Worm (Caenorhabditis elegans): ENCODE measurements around the gene F14F3.5.

The F14F3.5 gene

ce11 chrX:10505193-10505592, 23.8 kb downstream of the F14F3.5 start:
- peak; percentile 95 for TF ChIP-seq nfya-1 (tag; optimal IDR thresholded peaks at IDR 0.05; ENCODE audit: insufficient read depth)
- TF ChIP-seq snpc-4 (tag; optimal IDR thresholded peaks at IDR 0.05), result no peak

- no peak for TF ChIP-seq nfya-1 (tag; optimal IDR thresholded peaks at IDR 0.05; ENCODE audit: insufficient read depth)
- TF ChIP-seq nhr-43 (tag; optimal IDR thresholded peaks at IDR 0.05; ENCODE audit: poor library complexity, severe bottlenecking), result no peak
- TF ChIP-seq lin-15B (tag; optimal IDR thresholded peaks at IDR 0.05), result no peak
- no peak for TF ChIP-seq nhr-25 (tag; optimal IDR thresholded peaks at IDR 0.05)
- no peak for TF ChIP-seq ceh-28 (tag; optimal IDR thresholded peaks at IDR 0.05)
- TF ChIP-seq nhr-28 (tag; optimal IDR thresholded peaks at IDR 0.05), result no peak
- TF ChIP-seq ama-1 (optimal IDR thresholded peaks at IDR 0.05), result no peak
- no peak for TF ChIP-seq egl-27 (tag; optimal IDR thresholded peaks at IDR 0.05)
- TF ChIP-seq lin-39 (tag; optimal IDR thresholded peaks at IDR 0.05), result no peak
- no peak for TF ChIP-seq aly-2 (tag; optimal IDR thresholded peaks at IDR 0.05)
- TF ChIP-seq mml-1 (tag; optimal IDR thresholded peaks at IDR 0.05), result no peak
- TF ChIP-seq elt-1 (tag; optimal IDR thresholded peaks at IDR 0.05), result no peak
- no peak for TF ChIP-seq nhr-23 (tag; optimal IDR thresholded peaks at IDR 0.05)
- no peak for TF ChIP-seq tbx-2 (tag; optimal IDR thresholded peaks at IDR 0.05)
- no peak for TF ChIP-seq nhr-237 (tag; optimal IDR thresholded peaks at IDR 0.05)
- TF ChIP-seq ZK546.5 (tag; optimal IDR thresholded peaks at IDR 0.05), result no peak
- no peak for TF ChIP-seq ztf-11 (tag; optimal IDR thresholded peaks at IDR 0.05)
- TF ChIP-seq zag-1 (tag; optimal IDR thresholded peaks at IDR 0.05), result no peak
- no peak for TF ChIP-seq nhr-67 (tag; optimal IDR thresholded peaks at IDR 0.05)
Observed at ce11 chrX:10503393-10503792, 25.6 kb downstream of the F14F3.5 start.

ce11 chrX:10499590-10499989, 29.4 kb downstream of the F14F3.5 start, which contains the start of gene vab-3:
TSS of gene vab-3 (plus strand) at chrX:10499890.
- TF ChIP-seq daf-12 (tag; optimal IDR thresholded peaks at IDR 0.05) (no peak), nfya-1 (tag; optimal IDR thresholded peaks at IDR 0.05; ENCODE audit: insufficient read depth) (peak; percentile 12)

- TF ChIP-seq ceh-82 (tag; optimal IDR thresholded peaks at IDR 0.05) (no peak), lsy-12 (tag; optimal IDR thresholded peaks at IDR 0.05) (no peak), hmg-11 (tag; optimal IDR thresholded peaks at IDR 0.05) (no peak), eor-1 (tag; optimal IDR thresholded peaks at IDR 0.05) (no peak), mml-1 (tag; optimal IDR thresholded peaks at IDR 0.05) (no peak), pha-4 (tag; optimal IDR thresholded peaks at IDR 0.05) (no peak), elt-2 (tag; optimal IDR thresholded peaks at IDR 0.05) (no peak), jun-1 (tag; optimal IDR thresholded peaks at IDR 0.05) (no peak)
Observed at ce11 chrX:10491875-10492523, 37.0 kb downstream of the F14F3.5 start.

DNA sequence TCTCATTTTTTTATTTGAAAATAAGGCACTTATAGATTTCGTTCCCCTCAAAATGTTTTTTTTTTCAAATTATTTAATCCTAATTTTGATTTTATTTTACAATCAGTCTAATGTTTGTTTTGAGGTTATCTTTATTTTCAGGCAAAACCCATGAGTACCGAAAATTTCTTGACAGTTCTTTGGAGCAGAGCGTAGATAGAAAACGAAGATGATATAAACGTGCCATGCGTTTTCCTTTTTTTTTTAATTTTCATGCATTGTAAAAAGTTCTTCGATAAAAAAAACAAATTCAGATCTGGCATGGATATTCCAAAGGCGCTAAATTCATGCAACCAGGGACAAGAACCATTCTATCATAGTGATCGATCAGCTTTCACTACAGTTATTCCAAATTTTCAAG, 38.0 kb downstream of the F14F3.5 start, which contains the start of gene C33D3.5:
Gene C33D3.5 (plus strand): TSS at position 301 of the 400 bp plus-strand sequence.
- TF ChIP-seq ceh-82 (tag; optimal IDR thresholded peaks at IDR 0.05) (no peak), pha-4 (tag; optimal IDR thresholded peaks at IDR 0.05) (no peak), lin-15B (tag; optimal IDR thresholded peaks at IDR 0.05) (no peak), nhr-23 (tag; optimal IDR thresholded peaks at IDR 0.05) (no peak), lin-39 (tag; optimal IDR thresholded peaks at IDR 0.05) (no peak), egl-5 (tag; optimal IDR thresholded peaks at IDR 0.05) (no peak)

DNA sequence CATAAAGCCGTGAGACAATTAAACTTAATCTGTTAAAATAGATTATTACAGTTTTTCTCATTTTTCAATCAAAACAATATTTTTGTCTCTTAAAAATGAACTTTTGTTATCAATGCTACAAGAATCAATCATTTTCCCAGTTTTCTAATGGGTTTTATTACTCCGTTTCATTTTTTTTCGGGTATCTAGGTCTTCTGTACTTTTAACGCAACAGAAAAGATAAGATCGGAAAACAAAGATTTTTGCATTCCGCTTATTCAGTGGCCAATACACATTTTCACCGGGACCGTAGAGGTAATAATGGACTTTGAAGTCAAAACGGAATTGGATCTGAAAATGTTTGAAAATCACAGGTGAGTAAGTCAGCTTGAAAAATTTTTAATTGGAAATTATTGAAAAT, 40.3 kb downstream of the F14F3.5 start, which contains the start of gene C33D3.4:
Gene C33D3.4 (plus strand): TSS at position 301 of the 400 bp plus-strand sequence.
- TF ChIP-seq elt-2 (tag; optimal IDR thresholded peaks at IDR 0.05) (no peak), fkh-10 (GFP tag; optimal IDR thresholded peaks at IDR 0.05) (no peak), pqm-1 (tag; optimal IDR thresholded peaks at IDR 0.05) (no peak), elt-3 (tag; optimal IDR thresholded peaks at IDR 0.05) (no peak), jun-1 (tag; optimal IDR thresholded peaks at IDR 0.05) (no peak), ama-1 (optimal IDR thresholded peaks at IDR 0.05) (no peak), eor-1 (tag; optimal IDR thresholded peaks at IDR 0.05) (no peak), unc-62 (GFP tag; optimal IDR thresholded peaks at IDR 0.05) (no peak)
